Worm (Caenorhabditis elegans) whole organism, L1 larva: ENCODE data around the gene F49E8.6.

Source experiments
- aha-1 ChIP-seq: fragments of 150-350 bp; optimal IDR thresholded peaks from 2 replicates; lab custom pipeline; 2014; ENCODE audit warnings: missing biosample characterization, missing genetic modification characterization
- aly-2 ChIP-seq: fragments of 150-350 bp; optimal IDR thresholded peaks from 2 replicates; lab custom pipeline; 2014; ENCODE audit warnings: missing biosample characterization, missing genetic modification characterization
- ama-1 ChIP-seq: fragments of 150-350 bp; optimal IDR thresholded peaks from 2 replicates; lab custom pipeline; 2014
- ceh-8 ChIP-seq: fragments of 200-800 bp; sonication (Bioruptor generic); optimal IDR thresholded peaks from 2 replicates; lab custom pipeline; 2018; ENCODE audit warnings: mild to moderate bottlenecking, missing genetic modification characterization, moderate library complexity, missing compliant biosample characterization
- ceh-88 ChIP-seq: fragments of 200-800 bp; sonication (Bioruptor generic); IDR thresholded peaks from 2 replicates; pipeline ENCODE4 v1.3.6; 2022; ENCODE audit warnings: missing genetic modification characterization, missing compliant biosample characterization
- dpl-1 ChIP-seq, 3 experiments: fragments of 150-350 bp in 2 of 3; sonication (generic microtip) in 1 of 3; optimal IDR thresholded peaks; 2 replicates each; lab custom pipeline; 2014 to 2017; ENCODE audit warnings: missing biosample characterization in 3 of 3, missing genetic modification characterization in 3 of 3, missing genetic modification reagents in 3 of 3
- dsc-1 ChIP-seq: sonication (generic microtip); optimal IDR thresholded peaks from 2 replicates; lab custom pipeline; 2016; ENCODE audit warnings: mild to moderate bottlenecking, missing genetic modification characterization, missing compliant biosample characterization
- efl-1 ChIP-seq, 4 experiments: fragments of 150-350 bp; optimal IDR thresholded peaks in 3 of 4; peaks in 1 of 4; 1 replicate in 1 of 4; 2 replicates in 3 of 4; lab custom pipeline; 2014; ENCODE audit warnings: missing biosample characterization in 2 of 4, missing genetic modification characterization in 2 of 4, missing genetic modification reagents in 2 of 4
- egl-13 ChIP-seq: sonication (generic microtip); optimal IDR thresholded peaks from 2 replicates; lab custom pipeline; 2016; ENCODE audit warnings: missing genotype, missing genetic modification reagents, missing genetic modification characterization, missing compliant biosample characterization
- elt-2 ChIP-seq: sonication (generic microtip); optimal IDR thresholded peaks from 2 replicates; lab custom pipeline; 2016; ENCODE audit warnings: missing genetic modification characterization, mild to moderate bottlenecking, inconsistent platforms, missing compliant biosample characterization, missing genetic modification reagents
- ets-5 ChIP-seq: fragments of 200-800 bp; sonication (Bioruptor generic); IDR thresholded peaks from 2 replicates; pipeline ENCODE4 v1.3.6; 2022; ENCODE audit warnings: missing genetic modification characterization, missing compliant biosample characterization
- fkh-10 ChIP-seq: sonication (generic microtip); optimal IDR thresholded peaks from 2 replicates; lab custom pipeline; 2017; ENCODE audit warnings: missing biosample characterization, missing genetic modification reagents, missing genetic modification characterization
- fkh-4 ChIP-seq: sonication (generic microtip); optimal IDR thresholded peaks from 2 replicates; lab custom pipeline; 2016; ENCODE audit warnings: missing compliant biosample characterization, missing genetic modification characterization, borderline replicate concordance
- fkh-8 ChIP-seq: sonication (generic microtip); optimal IDR thresholded peaks from 2 replicates; lab custom pipeline; 2016; ENCODE audit warnings: mild to moderate bottlenecking, missing genetic modification characterization, missing compliant biosample characterization
- grh-1 ChIP-seq: fragments of 200-800 bp; sonication (Bioruptor generic); IDR thresholded peaks from 2 replicates; pipeline ENCODE4 v1.3.6; 2022; ENCODE audit warnings: missing genetic modification reagents, missing genetic modification characterization, missing compliant biosample characterization
- hlh-17 ChIP-seq: fragments of 200-800 bp; sonication (Bioruptor generic); optimal IDR thresholded peaks from 2 replicates; lab custom pipeline; 2018; ENCODE audit warnings: missing genetic modification characterization, mild to moderate bottlenecking, missing compliant biosample characterization, moderate library complexity, borderline replicate concordance
- hpl-2 ChIP-seq: fragments of 150-350 bp; optimal IDR thresholded peaks from 2 replicates; lab custom pipeline; 2014; ENCODE audit warnings: missing biosample characterization, missing genetic modification reagents, missing genetic modification characterization
- jun-1 ChIP-seq: fragments of 150-350 bp; optimal IDR thresholded peaks from 2 replicates; lab custom pipeline; 2014; ENCODE audit warnings: missing biosample characterization, missing genetic modification reagents, missing genetic modification characterization
- lin-15B ChIP-seq: fragments of 150-350 bp; sonication (generic microtip); optimal IDR thresholded peaks from 3 replicates; lab custom pipeline; 2014; ENCODE audit warnings: missing biosample characterization, missing genetic modification characterization
- lin-35 ChIP-seq, 2 experiments: fragments of 150-350 bp; optimal IDR thresholded peaks; 2 replicates each; lab custom pipeline; 2014; ENCODE audit warnings: missing biosample characterization in 2 of 2, missing genetic modification characterization in 2 of 2, missing genetic modification reagents in 2 of 2
- lir-3 ChIP-seq: sonication (generic microtip); optimal IDR thresholded peaks from 2 replicates; lab custom pipeline; 2016; ENCODE audit warnings: mild to moderate bottlenecking, missing genetic modification characterization, moderate library complexity, missing compliant biosample characterization; ENCODE audit not compliant: poor library complexity
- mdl-1 ChIP-seq, 2 experiments: fragments of 150-350 bp; optimal IDR thresholded peaks; 2 replicates each; lab custom pipeline; 2014 to 2017; ENCODE audit warnings: missing biosample characterization in 2 of 2, missing genetic modification characterization in 2 of 2, inconsistent platforms in 1 of 2
- mef-2 ChIP-seq: fragments of 150-350 bp; optimal IDR thresholded peaks from 2 replicates; lab custom pipeline; 2014; ENCODE audit warnings: missing biosample characterization, missing genetic modification characterization
- nhr-19 ChIP-seq: fragments of 200-800 bp; sonication (Bioruptor generic); conservative IDR thresholded peaks from 2 replicates; pipeline ENCODE4 v1.3.6; 2022; ENCODE audit warnings: missing genetic modification characterization, missing compliant biosample characterization
- nhr-20 ChIP-seq: sonication (generic microtip); optimal IDR thresholded peaks from 2 replicates; lab custom pipeline; 2016; ENCODE audit warnings: mild to moderate bottlenecking, missing genetic modification characterization, missing compliant biosample characterization
- nhr-237 ChIP-seq: fragments of 150-350 bp; optimal IDR thresholded peaks from 2 replicates; lab custom pipeline; 2014; ENCODE audit warnings: missing biosample characterization, missing genetic modification characterization
- nhr-47 ChIP-seq: sonication (generic microtip); optimal IDR thresholded peaks from 2 replicates; lab custom pipeline; 2016; ENCODE audit warnings: mild to moderate bottlenecking, missing genetic modification characterization, moderate library complexity, missing compliant biosample characterization
- nhr-71 ChIP-seq: sonication (generic microtip); optimal IDR thresholded peaks from 2 replicates; lab custom pipeline; 2016; ENCODE audit warnings: mild to moderate bottlenecking, missing genetic modification characterization, moderate library complexity, missing compliant biosample characterization
- nhr-77 ChIP-seq: fragments of 150-350 bp; optimal IDR thresholded peaks from 2 replicates; lab custom pipeline; 2014; ENCODE audit warnings: missing biosample characterization, missing genetic modification characterization
- nhr-90 ChIP-seq: sonication (generic microtip); optimal IDR thresholded peaks from 2 replicates; lab custom pipeline; 2016; ENCODE audit warnings: mild to moderate bottlenecking, missing genetic modification characterization, missing compliant biosample characterization; ENCODE audit not compliant: poor library complexity
- pag-3 ChIP-seq: sonication (generic microtip); optimal IDR thresholded peaks from 2 replicates; lab custom pipeline; 2017; ENCODE audit warnings: missing genetic modification characterization, mild to moderate bottlenecking, missing compliant biosample characterization, antibody characterized with exemption, borderline replicate concordance; ENCODE audit not compliant: insufficient read depth
- pax-3 ChIP-seq: fragments of 200-800 bp; sonication (Bioruptor generic); optimal IDR thresholded peaks from 2 replicates; lab custom pipeline; 2018; ENCODE audit warnings: mild to moderate bottlenecking, missing genetic modification characterization, moderate library complexity, missing compliant biosample characterization
- pqm-1 ChIP-seq: sonication (generic microtip); optimal IDR thresholded peaks from 3 replicates; lab custom pipeline; 2017; ENCODE audit warnings: missing biosample characterization, missing genetic modification characterization
- sox-4 ChIP-seq: sonication (generic microtip); optimal IDR thresholded peaks from 2 replicates; lab custom pipeline; 2016; ENCODE audit warnings: missing genetic modification characterization, missing compliant biosample characterization
- sup-37 ChIP-seq: fragments of 200-800 bp; sonication (Bioruptor generic); optimal IDR thresholded peaks from 2 replicates; lab custom pipeline; 2018; ENCODE audit warnings: mild to moderate bottlenecking, missing genetic modification characterization, missing compliant biosample characterization
- swsn-7 ChIP-seq: sonication (generic microtip); optimal IDR thresholded peaks from 2 replicates; lab custom pipeline; 2016; ENCODE audit warnings: missing genetic modification characterization, missing compliant biosample characterization
- tbx-2 ChIP-seq: sonication (generic microtip); optimal IDR thresholded peaks from 2 replicates; lab custom pipeline; 2016; ENCODE audit warnings: missing genetic modification characterization, missing compliant biosample characterization
- unc-86 ChIP-seq: sonication (generic microtip); optimal IDR thresholded peaks from 2 replicates; lab custom pipeline; 2016; ENCODE audit warnings: missing genetic modification characterization, missing compliant biosample characterization
- unc-98 ChIP-seq: fragments of 200-800 bp; sonication (Bioruptor generic); IDR thresholded peaks from 2 replicates; pipeline ENCODE4 v1.3.6; 2022; ENCODE audit warnings: missing genetic modification characterization, missing compliant biosample characterization
- xbp-1 ChIP-seq: sonication (generic microtip); optimal IDR thresholded peaks from 2 replicates; lab custom pipeline; 2016; ENCODE audit warnings: missing genetic modification characterization, missing compliant biosample characterization
- zip-4 ChIP-seq: fragments of 200-800 bp; sonication (Bioruptor generic); optimal IDR thresholded peaks from 2 replicates; lab custom pipeline; 2018; ENCODE audit warnings: mild to moderate bottlenecking, missing genetic modification characterization, moderate library complexity, missing compliant biosample characterization
- ztf-11 ChIP-seq, 2 experiments: sonication (generic microtip); optimal IDR thresholded peaks; 2 replicates each; lab custom pipeline; 2016 to 2017; ENCODE audit warnings: missing genetic modification characterization in 2 of 2, missing biosample characterization in 1 of 2, missing compliant biosample characterization in 1 of 2
- ztf-4 ChIP-seq: fragments of 150-350 bp; optimal IDR thresholded peaks from 2 replicates; lab custom pipeline; 2014; ENCODE audit warnings: missing biosample characterization, missing genetic modification characterization

Gene F49E8.6

DNA sequence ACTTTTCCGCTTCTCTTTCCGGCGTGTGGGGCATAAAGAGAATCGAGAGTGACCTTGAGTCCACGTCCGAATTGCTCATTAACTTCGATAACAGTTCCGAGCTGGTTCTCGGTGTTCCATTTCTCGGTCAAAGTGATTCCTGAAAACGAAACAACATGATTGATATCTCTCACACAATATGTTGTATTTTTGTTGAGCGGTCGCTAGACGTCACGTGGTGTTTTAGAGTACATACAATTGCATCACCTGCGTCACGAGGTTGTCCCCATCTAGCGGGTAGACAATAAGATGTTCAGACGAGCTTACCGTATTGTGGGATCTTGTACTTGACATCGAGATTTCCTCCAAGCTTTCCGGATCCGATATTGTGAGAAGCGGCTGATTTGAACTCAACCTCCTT, 47.2 kb downstream of the F49E8.6 start (continued):
- TF ChIP-seq lin-35 (GFP tag; optimal IDR thresholded peaks at IDR 0.05; lab: Kevin White, UChicago) = peak; percentile 28 to 80
- no peak for TF ChIP-seq hlh-17 (GFP tag; lab: Kevin White, UChicago)
- no peak for TF ChIP-seq zip-4 (GFP tag; lab: Kevin White, UChicago)
- peak in 1 of 2 experiments; percentile 86 for TF ChIP-seq mdl-1 (tag; optimal IDR thresholded peaks at IDR 0.05; lab: Kevin White, UChicago)
- no peak for TF ChIP-seq sox-4
- no peak for TF ChIP-seq lin-15B (tag; lab: Kevin White, UChicago)
- no peak for TF ChIP-seq aha-1 (tag; lab: Kevin White, UChicago)
- no peak for TF ChIP-seq pqm-1 (tag; lab: Kevin White, UChicago)
- no peak for TF ChIP-seq mef-2
- no peak for TF ChIP-seq unc-86 (tag; lab: Kevin White, UChicago)
- TF ChIP-seq nhr-90 = peak; percentile 67
- no peak for TF ChIP-seq ceh-88
- peak in 2 of 3 experiments; percentile 51 to 66 for TF ChIP-seq dpl-1 (GFP tag; optimal IDR thresholded peaks at IDR 0.05; lab: Kevin White, UChicago)

- TF ChIP-seq pag-3 (tag; lab: Kevin White, UChicago) (no peak), unc-86 (tag; lab: Kevin White, UChicago) (no peak), nhr-90 (no peak), nhr-77 (no peak), fkh-4 (tag; lab: Kevin White, UChicago) (no peak), aha-1 (tag; lab: Kevin White, UChicago) (no peak), sup-37 (GFP tag; lab: Kevin White, UChicago) (no peak), efl-1 (optimal IDR thresholded peaks at IDR 0.05; lab: Kevin White, UChicago) (no peak), efl-1 (GFP tag; optimal IDR thresholded peaks at IDR 0.05 in 1 of 2; lab: Kevin White, UChicago) (peak in 1 of 2 experiments; percentile 93), lin-15B (tag; lab: Kevin White, UChicago) (no peak), jun-1 (tag; lab: Kevin White, UChicago) (no peak), dpl-1 (GFP tag; optimal IDR thresholded peaks at IDR 0.05; lab: Kevin White, UChicago) (no peak), fkh-10 (GFP tag; lab: Kevin White, UChicago) (no peak), ets-5 (0 out of 2 replicates have a peak, but pooled peaks have one; percentile 45), lir-3 (tag; lab: Kevin White, UChicago) (no peak), egl-13 (tag; lab: Kevin White, UChicago) (no peak)
Observed at ce11 chrIV:7506711-7507110, 47.8 kb downstream of the F49E8.6 start.

DNA sequence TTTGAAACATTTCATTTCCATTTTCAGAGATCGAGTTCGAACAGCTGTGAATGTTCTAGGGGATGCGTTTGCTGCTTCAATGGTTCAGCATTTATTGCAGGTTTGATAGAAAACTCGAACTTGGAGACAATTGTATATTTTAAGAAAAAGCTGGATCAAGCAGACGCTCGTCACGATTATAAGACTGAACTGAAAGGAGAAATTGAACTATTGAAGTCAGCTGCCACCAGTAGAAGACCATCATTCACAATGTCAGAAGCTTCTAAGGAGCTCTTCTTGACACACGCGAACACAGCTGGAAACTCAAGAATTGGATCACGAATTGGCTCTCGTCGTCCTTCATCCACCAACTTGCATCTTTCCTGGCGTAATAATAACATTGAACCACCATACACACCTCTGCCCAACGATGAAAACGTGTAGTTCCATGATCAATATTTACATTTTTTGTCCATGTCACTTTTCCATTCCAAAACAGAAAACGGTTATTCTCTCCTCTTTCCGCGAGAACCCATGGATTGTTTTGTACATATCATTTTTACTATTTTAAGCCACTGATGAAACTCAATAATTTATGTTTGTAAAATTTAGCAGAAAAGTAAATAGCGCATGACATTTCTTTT, 48.5 kb downstream of the F49E8.6 start:
- TF ChIP-seq nhr-71 = peak; percentile 72
- peak; percentile 25; the same call in 1 of the 2 replicates for TF ChIP-seq ceh-88
- peak in 1 of 2 experiments; percentile 15 for TF ChIP-seq efl-1 (optimal IDR thresholded peaks at IDR 0.05; lab: Kevin White, UChicago)
- peak in 1 of 2 experiments; percentile 88 for TF ChIP-seq efl-1 (GFP tag; optimal IDR thresholded peaks at IDR 0.05 in 1 of 2; lab: Kevin White, UChicago)
- TF ChIP-seq nhr-77 = no peak
- no peak for TF ChIP-seq mef-2
- TF ChIP-seq ceh-8 (GFP tag; lab: Kevin White, UChicago) = no peak
- peak; percentile 90 for TF ChIP-seq ama-1
- TF ChIP-seq ztf-4 (tag; lab: Kevin White, UChicago) = peak; percentile 67
- peak; percentile 63 for TF ChIP-seq nhr-90
- TF ChIP-seq sox-4 = no peak
- peak in 1 of 2 experiments; percentile 11 for TF ChIP-seq ztf-11 (tag; optimal IDR thresholded peaks at IDR 0.05; lab: Kevin White, UChicago)
- no peak for TF ChIP-seq jun-1 (tag; lab: Kevin White, UChicago)
- TF ChIP-seq pax-3 = peak; percentile 44
- peak; percentile 45 for TF ChIP-seq nhr-47 (tag; lab: Kevin White, UChicago)
- TF ChIP-seq grh-1 = 0 out of 2 replicates have a peak, but pooled peaks have one; percentile 28
- peak; percentile 1 for TF ChIP-seq tbx-2 (tag; lab: Kevin White, UChicago)
- peak; percentile 14 for TF ChIP-seq nhr-20 (tag; lab: Kevin White, UChicago)
- TF ChIP-seq nhr-19 (GFP tag; lab: Robert Waterston, UW) = peak; percentile 24; the same call in 1 of the 2 replicates
- TF ChIP-seq hpl-2 = no peak
- TF ChIP-seq sup-37 (GFP tag; lab: Kevin White, UChicago) = peak; percentile 47
- TF ChIP-seq dpl-1 (GFP tag; optimal IDR thresholded peaks at IDR 0.05; lab: Kevin White, UChicago) = peak in 1 of 3 experiments; percentile 34
- peak; percentile 87 for TF ChIP-seq aly-2 (tag; lab: Kevin White, UChicago)
- peak; percentile 3 for TF ChIP-seq elt-2 (tag; lab: Kevin White, UChicago)
- TF ChIP-seq xbp-1 (tag; lab: Kevin White, UChicago) = no peak
- no peak for TF ChIP-seq nhr-237 (tag; lab: Kevin White, UChicago)
- TF ChIP-seq fkh-8 (tag; lab: Kevin White, UChicago) = no peak
- peak; percentile 25 for TF ChIP-seq dsc-1
- no peak for TF ChIP-seq zip-4 (GFP tag; lab: Kevin White, UChicago)
- TF ChIP-seq swsn-7 = peak; percentile 44
- TF ChIP-seq unc-98 = no peak
